Worm (Caenorhabditis elegans): ENCODE results near the gene cks-1.

cks-1 gene

ce11 chrIV:8534997-8535414, 21.3 kb downstream of the cks-1 start:
- TF ChIP-seq ham-2 (GFP tag; optimal IDR thresholded peaks at IDR 0.05) (no peak), nhr-12 (tag; optimal IDR thresholded peaks at IDR 0.05) (no peak), flh-1 (GFP tag; optimal IDR thresholded peaks at IDR 0.05) (no peak), mab-5 (tag; optimal IDR thresholded peaks at IDR 0.05) (no peak)

ce11 chrIV:8535946-8536345, 22.2 kb downstream of the cks-1 start:
- no peak for TF ChIP-seq snpc-4 (tag; optimal IDR thresholded peaks at IDR 0.05)
- no peak for TF ChIP-seq nhr-2 (tag; optimal IDR thresholded peaks at IDR 0.05)
- no peak for TF ChIP-seq tbx-8 (GFP tag; optimal IDR thresholded peaks at IDR 0.05)
- no peak for TF ChIP-seq ceh-39 (tag; optimal IDR thresholded peaks at IDR 0.05)
- no peak for TF ChIP-seq nhr-237 (tag; optimal IDR thresholded peaks at IDR 0.05)
- no peak for TF ChIP-seq elt-3 (tag; optimal IDR thresholded peaks at IDR 0.05)
- TF ChIP-seq ceh-83 (GFP tag; optimal IDR thresholded peaks at IDR 0.05), result no peak
- no peak for TF ChIP-seq unc-62 (GFP tag; optimal IDR thresholded peaks at IDR 0.05)
- no peak for TF ChIP-seq mep-1 (tag; optimal IDR thresholded peaks at IDR 0.05)
- no peak for TF ChIP-seq sptf-1 (tag; optimal IDR thresholded peaks at IDR 0.05)
- no peak for TF ChIP-seq mls-2 (tag; optimal IDR thresholded peaks at IDR 0.05)
- TF ChIP-seq cnd-1 (tag; optimal IDR thresholded peaks at IDR 0.05), result no peak
- TF ChIP-seq mab-5 (tag; optimal IDR thresholded peaks at IDR 0.05), result no peak
- TF ChIP-seq nhr-12 (tag; optimal IDR thresholded peaks at IDR 0.05), result no peak
- TF ChIP-seq unc-120 (tag; optimal IDR thresholded peaks at IDR 0.05; ENCODE audit: poor library complexity, severe bottlenecking), result no peak
- no peak for TF ChIP-seq pha-4 (tag; optimal IDR thresholded peaks at IDR 0.05)
- TF ChIP-seq drap-1 (GFP tag; optimal IDR thresholded peaks at IDR 0.05), result no peak
- no peak for TF ChIP-seq blmp-1 (tag; optimal IDR thresholded peaks at IDR 0.05)
- TF ChIP-seq ztf-11 (tag; optimal IDR thresholded peaks at IDR 0.05), result no peak

DNA sequence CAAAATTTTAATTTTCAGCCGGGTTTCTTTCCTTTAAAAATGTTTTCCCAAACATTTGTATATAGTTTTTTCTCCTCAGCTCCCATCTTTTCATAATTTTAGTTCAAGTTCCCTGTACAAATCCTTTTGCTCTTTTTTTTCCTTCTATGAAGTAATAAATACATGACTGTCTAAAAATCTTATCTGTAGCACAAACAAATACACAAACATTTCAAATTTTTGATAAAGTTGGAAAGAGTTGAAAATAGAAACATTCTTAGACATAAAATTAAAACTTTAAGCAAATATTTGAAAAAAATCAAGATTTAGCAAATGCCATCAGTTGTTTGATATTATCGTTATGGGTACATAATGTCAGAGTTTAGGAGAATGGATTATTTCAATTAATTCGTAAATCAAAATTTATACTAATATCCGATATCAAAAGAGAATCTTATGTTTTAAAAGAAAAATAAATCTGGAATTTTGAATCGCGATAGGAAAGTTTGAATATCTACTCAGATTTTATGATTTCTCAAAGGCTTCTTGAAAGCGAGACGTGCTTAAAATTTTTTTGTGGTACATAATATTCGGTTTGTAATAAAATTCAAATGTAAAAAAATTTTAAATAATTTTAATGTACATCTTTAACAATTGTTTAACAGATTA, 24.4 kb downstream of the cks-1 start:
- TF ChIP-seq hlh-1 (tag; optimal IDR thresholded peaks at IDR 0.05) (no peak), sptf-1 (tag; optimal IDR thresholded peaks at IDR 0.05) (no peak), mep-1 (tag; optimal IDR thresholded peaks at IDR 0.05) (no peak), elt-1 (tag; optimal IDR thresholded peaks at IDR 0.05; ENCODE audit: borderline replicate concordance, insufficient read depth) (no peak), sem-2 (GFP tag; optimal IDR thresholded peaks at IDR 0.05) (no peak), nhr-28 (tag; optimal IDR thresholded peaks at IDR 0.05) (no peak), elt-3 (tag; optimal IDR thresholded peaks at IDR 0.05) (no peak), mab-5 (tag; optimal IDR thresholded peaks at IDR 0.05) (no peak), nhr-237 (tag; optimal IDR thresholded peaks at IDR 0.05) (no peak), unc-39 (tag; optimal IDR thresholded peaks at IDR 0.05) (no peak), bed-3 (GFP tag; optimal IDR thresholded peaks at IDR 0.05) (no peak), tbx-8 (GFP tag; optimal IDR thresholded peaks at IDR 0.05) (no peak), blmp-1 (tag; optimal IDR thresholded peaks at IDR 0.05) (no peak), lin-13 (tag; optimal IDR thresholded peaks at IDR 0.05) (no peak)

ce11 chrIV:8538659-8539173, 25.0 kb downstream of the cks-1 start, which contains the start of gene hyl-1:
TSS of gene hyl-1 (plus strand) at chrIV:8539123.
- TF ChIP-seq elt-3 (tag; optimal IDR thresholded peaks at IDR 0.05), result no peak
- TF ChIP-seq M03D4.4 (tag; optimal IDR thresholded peaks at IDR 0.05), result no peak
- TF ChIP-seq nhr-28 (tag; optimal IDR thresholded peaks at IDR 0.05), result no peak
- TF ChIP-seq mls-2 (tag; optimal IDR thresholded peaks at IDR 0.05), result no peak
- no peak for TF ChIP-seq unc-39 (tag; optimal IDR thresholded peaks at IDR 0.05)
- no peak for TF ChIP-seq ces-1 (GFP tag; optimal IDR thresholded peaks at IDR 0.05)
- TF ChIP-seq nhr-76 (tag; optimal IDR thresholded peaks at IDR 0.05), result no peak

DNA sequence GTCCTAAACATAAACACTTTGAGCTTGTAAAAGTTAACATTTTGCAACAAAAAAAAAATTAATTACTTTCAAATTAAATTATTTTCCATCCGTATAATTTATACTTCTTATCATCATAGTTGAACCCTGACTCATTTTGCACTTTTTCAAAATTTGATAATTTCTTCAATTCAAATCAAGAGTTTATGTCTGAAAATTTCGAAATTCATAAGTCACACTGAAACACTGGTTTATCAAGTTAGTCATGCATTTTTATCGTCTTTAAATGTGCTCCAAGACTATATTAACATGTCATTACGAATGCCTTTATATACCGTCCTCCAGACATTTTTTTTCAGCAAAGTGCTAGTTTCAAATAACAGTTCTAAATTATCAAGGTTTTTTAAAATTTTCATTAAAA, 25.9 kb downstream of the cks-1 start:
- no peak for TF ChIP-seq unc-62 (GFP tag; optimal IDR thresholded peaks at IDR 0.05)
- TF ChIP-seq mab-5 (tag; optimal IDR thresholded peaks at IDR 0.05), result no peak
- TF ChIP-seq lsy-2 (tag; optimal IDR thresholded peaks at IDR 0.05), result no peak
- no peak for TF ChIP-seq flh-1 (GFP tag; optimal IDR thresholded peaks at IDR 0.05)
- no peak for TF ChIP-seq sem-2 (GFP tag; optimal IDR thresholded peaks at IDR 0.05)
- no peak for TF ChIP-seq pha-4 (tag; optimal IDR thresholded peaks at IDR 0.05)
- no peak for TF ChIP-seq lin-32 (GFP tag; optimal IDR thresholded peaks at IDR 0.05)
- TF ChIP-seq ceh-83 (GFP tag; optimal IDR thresholded peaks at IDR 0.05), result no peak
- TF ChIP-seq drap-1 (GFP tag; optimal IDR thresholded peaks at IDR 0.05), result no peak
- TF ChIP-seq elt-1 (tag; optimal IDR thresholded peaks at IDR 0.05; ENCODE audit: borderline replicate concordance, insufficient read depth), result no peak
- no peak for TF ChIP-seq nhr-28 (tag; optimal IDR thresholded peaks at IDR 0.05)
- no peak for TF ChIP-seq unc-120 (tag; optimal IDR thresholded peaks at IDR 0.05; ENCODE audit: poor library complexity, severe bottlenecking)
- no peak for TF ChIP-seq nhr-237 (tag; optimal IDR thresholded peaks at IDR 0.05)
- TF ChIP-seq nhr-12 (tag; optimal IDR thresholded peaks at IDR 0.05), result no peak
- TF ChIP-seq hlh-1 (tag; optimal IDR thresholded peaks at IDR 0.05), result no peak
- TF ChIP-seq bed-3 (GFP tag; optimal IDR thresholded peaks at IDR 0.05), result no peak
- no peak for TF ChIP-seq nhr-76 (tag; optimal IDR thresholded peaks at IDR 0.05)
- no peak for TF ChIP-seq ham-2 (GFP tag; optimal IDR thresholded peaks at IDR 0.05)
